Worm (Caenorhabditis elegans): ENCODE measurements around the gene Y39B6A.37.

DNA sequence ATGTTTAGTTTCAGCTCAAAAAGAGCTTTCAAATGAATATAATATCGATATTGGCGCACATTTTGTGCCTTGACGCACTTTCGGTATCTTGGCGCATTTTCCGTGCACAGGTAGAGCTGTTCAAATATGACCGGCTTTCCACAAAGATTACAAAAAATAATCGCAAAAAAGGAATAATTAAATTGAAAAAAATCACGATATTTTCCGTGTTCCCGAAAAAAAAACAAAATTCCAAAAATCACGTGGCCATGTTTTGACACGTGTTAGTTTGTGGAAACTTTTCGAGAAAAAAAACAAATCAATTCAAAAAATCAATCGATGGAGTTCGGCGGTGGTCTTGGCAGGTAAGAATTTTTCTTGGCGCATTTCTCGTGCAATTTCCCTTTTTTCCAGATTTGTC, 35.5 kb downstream of the Y39B6A.37 start, which contains the start of gene Y39B6A.25:
- TF ChIP-seq aly-2 (tag; optimal IDR thresholded peaks at IDR 0.05) (no peak), lsy-12 (tag; optimal IDR thresholded peaks at IDR 0.05) (no peak), elt-1 (tag; optimal IDR thresholded peaks at IDR 0.05) (no peak), mdl-1 (tag; optimal IDR thresholded peaks at IDR 0.05) (no peak), nhr-76 (tag; optimal IDR thresholded peaks at IDR 0.05) (no peak), skn-1 (tag; optimal IDR thresholded peaks at IDR 0.05) (no peak), nhr-25 (tag; optimal IDR thresholded peaks at IDR 0.05) (no peak), nhr-237 (tag; optimal IDR thresholded peaks at IDR 0.05) (no peak), R02D3.7 (tag; optimal IDR thresholded peaks at IDR 0.05) (no peak), fkh-10 (GFP tag; optimal IDR thresholded peaks at IDR 0.05) (no peak)

Measured in whole organism, L3 larva.